Fruit fly (Drosophila melanogaster): ENCODE data around the gene CG32755.
A peak's percentile ranks its signal among the peaks of the same experiment; 100 is the strongest.

The CG32755 gene

DNA sequence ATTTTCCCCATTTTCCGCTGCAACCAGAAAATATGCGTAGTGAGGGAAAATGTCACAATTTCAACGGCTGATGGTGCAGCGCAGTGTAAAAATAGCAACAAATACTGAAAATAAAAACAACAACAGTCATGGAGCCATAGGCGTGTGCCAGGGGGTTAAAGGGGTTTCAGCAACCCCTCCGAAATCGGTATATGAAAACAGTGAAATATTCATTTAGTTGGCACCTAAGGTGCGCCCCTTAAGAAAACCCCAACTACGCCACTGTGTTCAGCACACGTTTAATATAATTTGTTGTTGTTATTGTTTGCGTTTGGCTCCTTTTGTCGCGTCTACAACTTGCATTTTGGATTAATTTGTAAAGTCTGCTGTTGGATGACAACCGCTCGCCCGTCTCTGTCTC lies 22.0 kb downstream of the CG32755 start (continued):
- peak; percentile 36; the same call in 1 of the 2 replicates for TF ChIP-seq Rx (GFP tag; IDR thresholded peaks at IDR 0.05)
- peak; percentile 71 for TF ChIP-seq CG4820 (GFP tag; optimal IDR thresholded peaks at IDR 0.05)
- TF ChIP-seq CG17829 (tag; optimal IDR thresholded peaks at IDR 0.05), result peak; percentile 19
- peak; percentile 59; the same call in 1 of the 2 replicates for TF ChIP-seq sisA (GFP tag; IDR thresholded peaks at IDR 0.05)
- no peak for TF ChIP-seq CG2129 (GFP tag; IDR thresholded peaks at IDR 0.05; ENCODE audit: partially characterized antibody)
- peak; percentile 58; the same call in 1 of the 3 replicates for TF ChIP-seq gce (GFP tag; IDR thresholded peaks at IDR 0.05)
- peak; percentile 37 for TF ChIP-seq CG11504 (tag; optimal IDR thresholded peaks at IDR 0.05)
- TF ChIP-seq CG31224 (GFP tag; IDR thresholded peaks at IDR 0.05), result 0 out of 2 replicates have a peak, but pooled peaks have one; percentile 22
- peak; percentile 21 for TF ChIP-seq CG6254 (GFP tag; optimal IDR thresholded peaks at IDR 0.05)
- no peak for TF ChIP-seq HLHmδ (GFP tag; optimal IDR thresholded peaks at IDR 0.05)
- TF ChIP-seq caup (GFP tag; optimal IDR thresholded peaks at IDR 0.05; ENCODE audit: severe bottlenecking), result no peak
- no peak for TF ChIP-seq Asciz (GFP tag; optimal IDR thresholded peaks at IDR 0.05)
- no peak for TF ChIP-seq luna (GFP tag; optimal IDR thresholded peaks at IDR 0.05)
- no peak for TF ChIP-seq mld (GFP tag; IDR thresholded peaks at IDR 0.05; ENCODE audit: partially characterized antibody)
- TF ChIP-seq Gug (GFP tag; IDR thresholded peaks at IDR 0.05), result peak; percentile 55; the same call in 2 of the 4 replicates
- peak; percentile 60 for TF ChIP-seq CG17328 (GFP tag; IDR thresholded peaks at IDR 0.05)
- peak; percentile 32 for TF ChIP-seq lilli (GFP tag; optimal IDR thresholded peaks at IDR 0.05)
- no peak for TF ChIP-seq Nf-YC (tag; optimal IDR thresholded peaks at IDR 0.05)
- TF ChIP-seq CG9727 (GFP tag; optimal IDR thresholded peaks at IDR 0.05), result peak; percentile 1
- no peak for TF ChIP-seq lov (optimal IDR thresholded peaks at IDR 0.05)
- 0 out of 3 replicates have a peak, but pooled peaks have one; percentile 67 for TF ChIP-seq lov (GFP tag; IDR thresholded peaks at IDR 0.05)
- TF ChIP-seq sc (optimal IDR thresholded peaks at IDR 0.05), result no peak
- no peak for TF ChIP-seq sc (GFP tag; optimal IDR thresholded peaks at IDR 0.05)
- TF ChIP-seq Gsc (GFP tag; IDR thresholded peaks at IDR 0.05), result peak; percentile 40; the same call in 1 of the 2 replicates
- TF ChIP-seq bsh (GFP tag; optimal IDR thresholded peaks at IDR 0.05), result peak; percentile 18 to 70
- no peak for TF ChIP-seq CG4404 (GFP tag; IDR thresholded peaks at IDR 0.05)
- peak; percentile 12 to 26 for TF ChIP-seq Pdp1 (GFP tag; optimal IDR thresholded peaks at IDR 0.05)
- TF ChIP-seq CG11560 (tag; IDR thresholded peaks at IDR 0.05), result no peak
- TF ChIP-seq Dp (GFP tag; optimal IDR thresholded peaks at IDR 0.05), result no peak
- TF ChIP-seq gsb-n (tag; optimal IDR thresholded peaks at IDR 0.05), result peak; percentile 27
- 0 out of 2 replicates have a peak, but pooled peaks have one; percentile 17 for TF ChIP-seq CG5953 (GFP tag; IDR thresholded peaks at IDR 0.05)
- 0 out of 2 replicates have a peak, but pooled peaks have one; percentile 28 for TF ChIP-seq CG8765 (GFP tag; IDR thresholded peaks at IDR 0.05)
- 0 out of 3 replicates have a peak, but pooled peaks have one; percentile 40 for TF ChIP-seq CG2199 (GFP tag; IDR thresholded peaks at IDR 0.05)
- no peak; the same call in 1 of the 2 replicates for TF ChIP-seq peb (GFP tag; IDR thresholded peaks at IDR 0.05)
- peak; percentile 25; the same call in 1 of the 2 replicates for TF ChIP-seq sob (GFP tag; IDR thresholded peaks at IDR 0.05)
- TF ChIP-seq slbo (GFP tag; IDR thresholded peaks at IDR 0.05), result peak; percentile 50; the same call in 1 of the 2 replicates
- peak; percentile 27 for TF ChIP-seq pum (GFP tag; optimal IDR thresholded peaks at IDR 0.05)
- no peak for TF ChIP-seq CG12299 (tag; optimal IDR thresholded peaks at IDR 0.05)
- peak; percentile 13 for TF ChIP-seq bcd (GFP tag; optimal IDR thresholded peaks at IDR 0.05)
- peak; percentile 58 for TF ChIP-seq CG5180 (GFP tag; optimal IDR thresholded peaks at IDR 0.05)
- TF ChIP-seq insv (GFP tag; optimal IDR thresholded peaks at IDR 0.05), result no peak
- peak; percentile 7 for TF ChIP-seq bab2 (GFP tag; optimal IDR thresholded peaks at IDR 0.05)
- TF ChIP-seq sr (GFP tag; IDR thresholded peaks at IDR 0.05), result 0 out of 3 replicates have a peak, but pooled peaks have one; percentile 34
- TF ChIP-seq Xbp1 (GFP tag; optimal IDR thresholded peaks at IDR 0.05), result peak; percentile 55
- TF ChIP-seq slp2 (GFP tag; optimal IDR thresholded peaks at IDR 0.05), result no peak
- no peak for TF ChIP-seq CG1233 (GFP tag; optimal IDR thresholded peaks at IDR 0.05)
- TF ChIP-seq CG3995 (GFP tag; optimal IDR thresholded peaks at IDR 0.05), result no peak
- peak; percentile 46; the same call in 1 of the 3 replicates for TF ChIP-seq ase (GFP tag; IDR thresholded peaks at IDR 0.05)
- TF ChIP-seq gro (GFP tag; optimal IDR thresholded peaks at IDR 0.05), result no peak
- TF ChIP-seq CG33213 (GFP tag; optimal IDR thresholded peaks at IDR 0.05), result peak; percentile 7
- peak; percentile 14 for TF ChIP-seq Chrac-16 (GFP tag; optimal IDR thresholded peaks at IDR 0.05)

All from whole organism, embryonic.